Worm (Caenorhabditis elegans) whole organism, late embryonic: ENCODE results near the gene C05C12.5.

Experiments
- ceh-48 ChIP-seq: sonication (generic microtip); optimal IDR thresholded peaks from 2 replicates; lab custom pipeline; 2016; ENCODE audit warnings: missing genetic modification characterization, inconsistent platforms, missing compliant biosample characterization
- ceh-9 ChIP-seq: sonication (generic microtip); optimal IDR thresholded peaks from 2 replicates; lab custom pipeline; 2016; ENCODE audit warnings: mild to moderate bottlenecking, missing genetic modification characterization, inconsistent platforms, missing compliant biosample characterization
- dve-1 ChIP-seq: sonication (generic microtip); optimal IDR thresholded peaks from 2 replicates; lab custom pipeline; 2017; ENCODE audit warnings: antibody characterized with exemption, mild to moderate bottlenecking, missing genetic modification characterization, missing compliant biosample characterization
- elt-2 ChIP-seq: sonication (generic microtip); optimal IDR thresholded peaks from 2 replicates; lab custom pipeline; 2016; ENCODE audit warnings: missing genetic modification reagents, missing genetic modification characterization, missing compliant biosample characterization
- fkh-10 ChIP-seq: fragments of 150-350 bp; optimal IDR thresholded peaks from 2 replicates; lab custom pipeline; 2014; ENCODE audit warnings: missing biosample characterization, missing genetic modification reagents, missing genetic modification characterization
- hlh-8 ChIP-seq: sonication (generic microtip); optimal IDR thresholded peaks from 2 replicates; lab custom pipeline; 2016; ENCODE audit warnings: missing genotype, missing genetic modification characterization, missing compliant biosample characterization
- lim-6 ChIP-seq: sonication (generic microtip); optimal IDR thresholded peaks from 2 replicates; lab custom pipeline; 2016; ENCODE audit warnings: missing genetic modification characterization, missing compliant biosample characterization
- nfya-1 ChIP-seq: sonication (generic microtip); optimal IDR thresholded peaks from 2 replicates; lab custom pipeline; 2017; ENCODE audit warnings: missing genetic modification characterization, mild to moderate bottlenecking, missing compliant biosample characterization, antibody characterized with exemption, moderate library complexity
- pha-4 ChIP-seq: fragments of 150-350 bp; optimal IDR thresholded peaks from 2 replicates; lab custom pipeline; 2018; ENCODE audit warnings: missing biosample characterization, missing genetic modification reagents, missing genetic modification characterization
- pqm-1 ChIP-seq: sonication (generic microtip); optimal IDR thresholded peaks from 2 replicates; lab custom pipeline; 2016; ENCODE audit warnings: missing genetic modification characterization, missing compliant biosample characterization
- pros-1 ChIP-seq: fragments of 150-350 bp; optimal IDR thresholded peaks from 2 replicates; lab custom pipeline; 2014; ENCODE audit warnings: missing biosample characterization, missing genetic modification reagents, missing genetic modification characterization
- sox-4 ChIP-seq: sonication (generic microtip); optimal IDR thresholded peaks from 2 replicates; lab custom pipeline; 2017; ENCODE audit warnings: mild to moderate bottlenecking, missing genetic modification characterization, inconsistent platforms, missing compliant biosample characterization
- unc-86 ChIP-seq: sonication (generic microtip); optimal IDR thresholded peaks from 2 replicates; lab custom pipeline; 2016; ENCODE audit warnings: missing genetic modification characterization, missing compliant biosample characterization

DNA sequence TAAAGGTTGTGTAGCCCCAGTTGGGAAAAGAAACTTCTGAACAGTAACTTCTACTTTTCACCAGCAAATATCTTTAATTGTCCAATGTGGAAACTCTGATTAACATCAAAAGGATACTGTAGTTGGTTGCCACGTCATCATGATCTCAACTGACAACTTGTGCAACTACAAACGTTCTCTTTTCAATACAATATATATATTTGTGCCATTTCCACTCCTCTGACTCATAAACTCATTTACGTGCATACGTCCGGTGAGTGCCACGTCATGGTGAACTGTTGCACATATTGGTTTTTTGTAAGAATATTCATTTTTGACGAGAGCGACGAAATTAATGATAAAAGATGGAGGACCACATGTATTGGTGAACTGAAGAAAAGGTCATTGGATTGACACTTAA is 46.8 kb upstream of the C05C12.5 start:
- no peak for TF ChIP-seq dve-1
- no peak for TF ChIP-seq sox-4 (tag; lab: Kevin White, UChicago)
- no peak for TF ChIP-seq ceh-9 (tag; lab: Kevin White, UChicago)
- TF ChIP-seq pha-4 = no peak
- TF ChIP-seq unc-86 (tag; lab: Kevin White, UChicago) = no peak
- TF ChIP-seq pros-1 (tag; lab: Kevin White, UChicago) = no peak
- TF ChIP-seq elt-2 (tag; lab: Kevin White, UChicago) = no peak
- no peak for TF ChIP-seq fkh-10 (GFP tag; lab: Kevin White, UChicago)
- no peak for TF ChIP-seq ceh-48
- no peak for TF ChIP-seq hlh-8 (tag; lab: Kevin White, UChicago)
- TF ChIP-seq lim-6 (tag; lab: Kevin White, UChicago) = no peak
- TF ChIP-seq nfya-1 (tag; lab: Kevin White, UChicago) = no peak
- TF ChIP-seq pqm-1 (tag; lab: Kevin White, UChicago) = no peak
